Worm (Caenorhabditis elegans): ENCODE results near the gene T19C9.10.

ce11 chrV:17208045-17208444 lies 28.3 kb upstream of the T19C9.10 start, which contains the start of gene Y68A4A.13:
- TF ChIP-seq W03F9.2 (tag; optimal IDR thresholded peaks at IDR 0.05): no peak
- no peak for TF ChIP-seq him-1 (tag; optimal IDR thresholded peaks at IDR 0.05)

Measured in whole organism, L4/young adult.